Worm (Caenorhabditis elegans) whole organism, L4 larva: ENCODE data around the gene acbp-3.

Experiments
- F26F4.8 ChIP-seq: fragments of 200-800 bp; sonication (Bioruptor generic); conservative IDR thresholded peaks from 2 replicates; pipeline ENCODE4 v1.3.6; 2022; ENCODE audit warnings: missing genetic modification characterization, missing compliant biosample characterization
- F37D6.2 ChIP-seq: sonication (generic microtip); optimal IDR thresholded peaks from 2 replicates; lab custom pipeline; 2016; ENCODE audit warnings: mild to moderate bottlenecking, missing genetic modification characterization, missing compliant biosample characterization
- T20F7.1 ChIP-seq: fragments of 200-800 bp; sonication (Bioruptor generic); optimal IDR thresholded peaks from 2 replicates; lab custom pipeline; 2018; ENCODE audit warnings: mild to moderate bottlenecking, missing genetic modification characterization, missing compliant biosample characterization
- Y75B8A.6 ChIP-seq: fragments of 200-800 bp; sonication (Bioruptor generic); IDR thresholded peaks from 2 replicates; pipeline ENCODE4 v1.3.6; 2022; ENCODE audit warnings: missing genetic modification reagents, missing genetic modification characterization, missing compliant biosample characterization
- ama-1 ChIP-seq: fragments of 150-350 bp; optimal IDR thresholded peaks from 2 replicates; lab custom pipeline; 2014; ENCODE audit warnings: inconsistent platforms, mixed read lengths
- ceh-44 ChIP-seq: fragments of 200-800 bp; sonication (Bioruptor generic); IDR thresholded peaks from 2 replicates; pipeline ENCODE4 v1.3.6; 2022; ENCODE audit warnings: missing genetic modification reagents, missing genetic modification characterization, missing compliant biosample characterization
- ceh-62 ChIP-seq: sonication (generic microtip); optimal IDR thresholded peaks from 2 replicates; lab custom pipeline; 2017; ENCODE audit warnings: missing biosample characterization, missing genetic modification characterization
- ceh-82 ChIP-seq: sonication (generic microtip); optimal IDR thresholded peaks from 2 replicates; lab custom pipeline; 2017; ENCODE audit warnings: missing biosample characterization, missing genetic modification characterization
- cey-2 ChIP-seq: sonication (generic microtip); optimal IDR thresholded peaks from 3 replicates; lab custom pipeline; 2017; ENCODE audit warnings: missing genetic modification characterization, mild to moderate bottlenecking, missing compliant biosample characterization, antibody characterized with exemption, borderline replicate concordance; ENCODE audit not compliant: insufficient read depth
- ctbp-1 ChIP-seq: fragments of 200-800 bp; sonication (Bioruptor generic); IDR thresholded peaks from 2 replicates; pipeline ENCODE4 v1.3.6; 2022; ENCODE audit warnings: missing genetic modification reagents, missing genetic modification characterization, missing compliant biosample characterization
- daf-16 ChIP-seq, 3 experiments: sonication (generic microtip); optimal IDR thresholded peaks; 2 replicates each; lab custom pipeline; 2016 to 2017; ENCODE audit warnings: missing genetic modification characterization in 3 of 3, missing genetic modification reagents in 3 of 3, mild to moderate bottlenecking in 2 of 3, missing compliant biosample characterization in 2 of 3, missing biosample characterization in 1 of 3, moderate library complexity in 1 of 3
- daf-19 ChIP-seq: fragments of 200-800 bp; sonication (Bioruptor generic); conservative IDR thresholded peaks from 2 replicates; pipeline ENCODE4 v1.3.6; 2022; ENCODE audit warnings: missing genetic modification characterization, missing compliant biosample characterization
- dmd-6 ChIP-seq: fragments of 200-800 bp; sonication (Bioruptor generic); IDR thresholded peaks from 2 replicates; pipeline ENCODE4 v1.3.6; 2022; ENCODE audit warnings: missing genetic modification reagents, missing genetic modification characterization, missing compliant biosample characterization
- dve-1 ChIP-seq: sonication (generic microtip); optimal IDR thresholded peaks from 2 replicates; lab custom pipeline; 2017; ENCODE audit warnings: antibody characterized with exemption, mild to moderate bottlenecking, missing genetic modification characterization, missing compliant biosample characterization; ENCODE audit not compliant: insufficient read depth
- fkh-10 ChIP-seq: fragments of 150-350 bp; optimal IDR thresholded peaks from 2 replicates; lab custom pipeline; 2014; ENCODE audit warnings: missing biosample characterization, missing genetic modification reagents, missing genetic modification characterization
- hlh-11 ChIP-seq: fragments of 200-800 bp; sonication (Bioruptor generic); optimal IDR thresholded peaks from 2 replicates; lab custom pipeline; 2018; ENCODE audit warnings: mild to moderate bottlenecking, missing genetic modification characterization, missing compliant biosample characterization
- hlh-30 ChIP-seq: sonication (generic microtip); optimal IDR thresholded peaks from 2 replicates; lab custom pipeline; 2017; ENCODE audit warnings: antibody characterized with exemption, mild to moderate bottlenecking, missing genetic modification characterization, missing compliant biosample characterization; ENCODE audit not compliant: insufficient read depth
- lin-1 ChIP-seq: fragments of 200-800 bp; sonication (Bioruptor generic); IDR thresholded peaks from 2 replicates; pipeline ENCODE4 v1.3.6; 2022; ENCODE audit warnings: missing genetic modification reagents, missing genetic modification characterization, missing compliant biosample characterization
- lin-38 ChIP-seq: fragments of 200-800 bp; sonication (Bioruptor generic); IDR thresholded peaks from 2 replicates; pipeline ENCODE4 v1.3.6; 2022; ENCODE audit warnings: missing genetic modification reagents, missing genetic modification characterization, missing compliant biosample characterization
- lsy-2 ChIP-seq, 2 experiments: fragments of 150-350 bp in 1 of 2; sonication (generic microtip) in 1 of 2; optimal IDR thresholded peaks; 2 replicates each; lab custom pipeline; 2014 to 2017; ENCODE audit warnings: missing biosample characterization in 2 of 2, missing genetic modification characterization in 2 of 2
- mdl-1 ChIP-seq, 2 experiments: fragments of 150-350 bp in 1 of 2; sonication (generic microtip) in 1 of 2; optimal IDR thresholded peaks; 2 replicates each; lab custom pipeline; 2014 to 2017; ENCODE audit warnings: missing biosample characterization in 2 of 2, missing genetic modification characterization in 2 of 2
- mdt-29 ChIP-seq: fragments of 200-800 bp; sonication (Bioruptor generic); IDR thresholded peaks from 2 replicates; pipeline ENCODE4 v1.3.6; 2022; ENCODE audit warnings: missing genetic modification reagents, missing genetic modification characterization, missing compliant biosample characterization
- mxl-3 ChIP-seq: fragments of 200-800 bp; sonication (Bioruptor generic); optimal IDR thresholded peaks from 2 replicates; lab custom pipeline; 2018; ENCODE audit warnings: mild to moderate bottlenecking, missing genetic modification characterization, missing compliant biosample characterization
- nhr-10 ChIP-seq: fragments of 150-350 bp; optimal IDR thresholded peaks from 2 replicates; lab custom pipeline; 2014; ENCODE audit warnings: missing biosample characterization, missing genetic modification characterization
- nhr-102 ChIP-seq: sonication (generic microtip); optimal IDR thresholded peaks from 2 replicates; lab custom pipeline; 2016; ENCODE audit warnings: mild to moderate bottlenecking, missing genetic modification characterization, moderate library complexity, missing compliant biosample characterization
- nhr-111 ChIP-seq: fragments of 200-800 bp; sonication (Bioruptor generic); optimal IDR thresholded peaks from 2 replicates; lab custom pipeline; 2018; ENCODE audit warnings: mild to moderate bottlenecking, missing genetic modification characterization, missing compliant biosample characterization
- nhr-28 ChIP-seq: fragments of 150-350 bp; optimal IDR thresholded peaks from 2 replicates; lab custom pipeline; 2014; ENCODE audit warnings: missing biosample characterization, missing genetic modification characterization
- nhr-41 ChIP-seq: fragments of 200-800 bp; sonication (Bioruptor generic); IDR thresholded peaks from 2 replicates; pipeline ENCODE4 v1.3.6; 2022; ENCODE audit warnings: missing genetic modification reagents, missing genetic modification characterization, missing compliant biosample characterization
- nhr-48 ChIP-seq: sonication (generic microtip); optimal IDR thresholded peaks from 2 replicates; lab custom pipeline; 2016; ENCODE audit warnings: mild to moderate bottlenecking, missing genetic modification characterization, missing compliant biosample characterization
- php-3 ChIP-seq: fragments of 200-800 bp; sonication (Bioruptor generic); IDR thresholded peaks from 2 replicates; pipeline ENCODE4 v1.3.6; 2022; ENCODE audit warnings: missing genetic modification reagents, missing genetic modification characterization, missing compliant biosample characterization
- pqm-1 ChIP-seq: sonication (generic microtip); optimal IDR thresholded peaks from 2 replicates; lab custom pipeline; 2017; ENCODE audit warnings: missing biosample characterization, missing genetic modification characterization
- rbr-2 ChIP-seq: sonication (generic microtip); optimal IDR thresholded peaks from 2 replicates; lab custom pipeline; 2016; ENCODE audit warnings: missing genotype, missing genetic modification characterization, missing compliant biosample characterization
- sdz-12 ChIP-seq: fragments of 200-800 bp; sonication (Bioruptor generic); optimal IDR thresholded peaks from 2 replicates; lab custom pipeline; 2018; ENCODE audit warnings: mild to moderate bottlenecking, missing genetic modification characterization, missing compliant biosample characterization
- snpc-1.2 ChIP-seq: fragments of 200-800 bp; sonication (Bioruptor generic); IDR thresholded peaks from 2 replicates; pipeline ENCODE4 v1.3.6; 2022; ENCODE audit warnings: missing genetic modification reagents, missing genetic modification characterization, missing compliant biosample characterization
- tag-97 ChIP-seq: fragments of 200-800 bp; sonication (Bioruptor generic); IDR thresholded peaks from 2 replicates; pipeline ENCODE4 v1.3.6; 2022; ENCODE audit warnings: missing genetic modification characterization, missing compliant biosample characterization
- tra-1 ChIP-seq: fragments of 200-800 bp; sonication (Bioruptor generic); IDR thresholded peaks from 2 replicates; pipeline ENCODE4 v1.3.6; 2022; ENCODE audit warnings: missing genetic modification reagents, missing genetic modification characterization, missing compliant biosample characterization
- unc-130 ChIP-seq: sonication (generic microtip); optimal IDR thresholded peaks from 2 replicates; lab custom pipeline; 2016; ENCODE audit warnings: missing genetic modification reagents, missing genetic modification characterization, missing compliant biosample characterization
- unc-39 ChIP-seq: sonication (generic microtip); optimal IDR thresholded peaks from 2 replicates; lab custom pipeline; 2017; ENCODE audit warnings: missing biosample characterization, missing genetic modification characterization
- unc-62 ChIP-seq, 3 experiments: fragments of 150-350 bp in 1 of 3; sonication (generic microtip); optimal IDR thresholded peaks in 2 of 3; peaks in 1 of 3; 1 replicate in 1 of 3; 2 replicates in 2 of 3; lab custom pipeline; 2014 to 2017; ENCODE audit warnings: missing biosample characterization in 3 of 3, missing genetic modification characterization in 3 of 3, missing genetic modification reagents in 3 of 3, missing genotype in 1 of 3
- zag-1 ChIP-seq: fragments of 150-350 bp; optimal IDR thresholded peaks from 2 replicates; lab custom pipeline; 2014; ENCODE audit warnings: missing biosample characterization, missing genetic modification characterization
- zfp-2 ChIP-seq: sonication (generic microtip); optimal IDR thresholded peaks from 2 replicates; lab custom pipeline; 2016; ENCODE audit warnings: mild to moderate bottlenecking, missing genetic modification characterization, missing compliant biosample characterization
- zfp-3 ChIP-seq: fragments of 200-800 bp; sonication (Bioruptor generic); conservative IDR thresholded peaks from 2 replicates; pipeline ENCODE4 v1.3.6; 2022; ENCODE audit warnings: missing genetic modification reagents, missing genetic modification characterization, missing compliant biosample characterization
- zip-2 ChIP-seq: fragments of 150-350 bp; optimal IDR thresholded peaks from 2 replicates; lab custom pipeline; 2014; ENCODE audit warnings: missing biosample characterization, missing genetic modification characterization
- ztf-7 ChIP-seq: fragments of 150-350 bp; optimal IDR thresholded peaks from 2 replicates; lab custom pipeline; 2014; ENCODE audit warnings: missing biosample characterization, missing genetic modification characterization

Gene acbp-3

DNA sequence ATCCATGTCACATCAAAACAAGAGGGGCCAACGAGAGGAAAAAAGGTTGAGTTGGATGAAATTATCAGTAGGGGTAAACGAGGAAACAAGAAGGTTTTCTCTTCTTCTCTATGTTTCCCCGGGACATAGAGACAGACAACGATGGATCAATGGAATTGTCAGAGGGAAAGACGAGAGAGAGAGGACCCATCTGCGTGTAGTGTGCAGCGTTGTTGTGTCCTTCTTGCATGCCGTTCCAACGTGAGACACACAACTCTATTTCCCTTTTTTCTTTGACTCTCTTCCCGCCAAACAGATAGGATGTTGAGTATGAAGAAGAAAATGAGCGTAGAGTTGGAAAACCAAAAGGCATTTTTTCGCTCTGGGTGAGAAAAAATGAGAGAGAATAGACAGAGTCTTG lies 2.1 kb upstream of the acbp-3 start (continued):
- TF ChIP-seq ctbp-1 (GFP tag; lab: Robert Waterston, UW) (0 out of 2 replicates have a peak, but pooled peaks have one; percentile 38), F26F4.8 (GFP tag; lab: Robert Waterston, UW) (no peak), mxl-3 (GFP tag; lab: Kevin White, UChicago) (peak; percentile 96), mdt-29 (GFP tag; lab: Robert Waterston, UW) (no peak), nhr-111 (GFP tag; lab: Kevin White, UChicago) (no peak), snpc-1.2 (GFP tag; lab: Robert Waterston, UW) (no peak), rbr-2 (tag; lab: Kevin White, UChicago) (peak; percentile 66), nhr-48 (tag; lab: Kevin White, UChicago) (peak; percentile 19), T20F7.1 (no peak), F37D6.2 (tag; lab: Kevin White, UChicago) (no peak), zag-1 (no peak), fkh-10 (peak; percentile 80), lin-38 (GFP tag; lab: Robert Waterston, UW) (no peak), nhr-28 (tag; lab: Kevin White, UChicago) (peak; percentile 83), unc-130 (no peak), sdz-12 (GFP tag; lab: Kevin White, UChicago) (no peak), zfp-2 (tag; lab: Kevin White, UChicago) (no peak), nhr-41 (GFP tag; lab: Robert Waterston, UW) (no peak), ceh-82 (tag; lab: Kevin White, UChicago) (no peak), unc-39 (no peak), hlh-30 (peak; percentile 49), ceh-44 (no peak), lsy-2 (tag; optimal IDR thresholded peaks at IDR 0.05; lab: Kevin White, UChicago) (peak in 1 of 2 experiments; percentile 61), daf-19 (no peak)

DNA sequence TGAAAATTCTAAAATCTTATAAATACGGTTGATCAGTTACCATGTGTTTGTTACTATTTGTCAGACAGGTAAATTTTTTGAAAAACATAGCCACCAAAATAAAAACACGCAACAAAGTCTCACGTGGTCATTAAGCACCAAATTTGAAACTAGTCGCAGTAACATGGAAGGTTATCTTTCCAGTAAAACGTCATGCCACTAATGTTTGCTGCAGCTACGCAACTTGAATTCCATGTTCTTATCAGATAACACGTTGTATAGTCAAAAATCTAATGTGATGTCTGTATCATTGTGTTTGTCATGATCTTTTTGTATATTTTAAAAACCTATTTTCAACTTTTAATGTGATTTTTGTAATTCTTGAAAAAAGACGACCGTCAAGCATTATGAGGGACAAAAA lies 1.3 kb upstream of the acbp-3 start:
- TF ChIP-seq nhr-111 (GFP tag; lab: Kevin White, UChicago) (no peak), daf-16 (GFP tag; optimal IDR thresholded peaks at IDR 0.05; lab: Kevin White, UChicago) (no peak), daf-16 (tag; optimal IDR thresholded peaks at IDR 0.05; lab: Kevin White, UChicago) (peak; percentile 90), php-3 (peak; percentile 61; the same call in 1 of the 2 replicates), fkh-10 (no peak), mdl-1 (tag; optimal IDR thresholded peaks at IDR 0.05; lab: Kevin White, UChicago) (peak in 1 of 2 experiments; percentile 73), tra-1 (GFP tag; lab: Robert Waterston, UW) (0 out of 2 replicates have a peak, but pooled peaks have one; percentile 23), daf-19 (no peak), ztf-7 (tag; lab: Kevin White, UChicago) (peak; percentile 24), ama-1 (lab: Kevin White, UChicago) (no peak), lin-1 (GFP tag; lab: Robert Waterston, UW) (peak; percentile 74), pqm-1 (tag; lab: Kevin White, UChicago) (peak; percentile 79), unc-39 (no peak), ceh-62 (tag; lab: Kevin White, UChicago) (no peak), dmd-6 (peak; percentile 79), zip-2 (tag; lab: Kevin White, UChicago) (peak; percentile 24), cey-2 (tag; lab: Kevin White, UChicago) (no peak), Y75B8A.6 (GFP tag; lab: Robert Waterston, UW) (no peak), tag-97 (GFP tag; lab: Robert Waterston, UW) (no peak), hlh-30 (peak; percentile 66), unc-62 (GFP tag; optimal IDR thresholded peaks at IDR 0.05 in 1 of 2; lab: Kevin White, UChicago) (peak in 1 of 2 experiments; percentile 66), unc-62 (tag; optimal IDR thresholded peaks at IDR 0.05; lab: Kevin White, UChicago) (no peak), hlh-11 (tag; lab: Kevin White, UChicago) (peak; percentile 83), nhr-10 (tag; lab: Kevin White, UChicago) (no peak), nhr-48 (tag; lab: Kevin White, UChicago) (peak; percentile 43), mxl-3 (GFP tag; lab: Kevin White, UChicago) (peak; percentile 67), dve-1 (tag; lab: Kevin White, UChicago) (peak; percentile 86), zfp-3 (GFP tag; lab: Robert Waterston, UW) (no peak), nhr-28 (tag; lab: Kevin White, UChicago) (peak; percentile 78), nhr-102 (peak; percentile 5)
